Worm (Caenorhabditis elegans): ENCODE data around the gene ergi-1.

DNA sequence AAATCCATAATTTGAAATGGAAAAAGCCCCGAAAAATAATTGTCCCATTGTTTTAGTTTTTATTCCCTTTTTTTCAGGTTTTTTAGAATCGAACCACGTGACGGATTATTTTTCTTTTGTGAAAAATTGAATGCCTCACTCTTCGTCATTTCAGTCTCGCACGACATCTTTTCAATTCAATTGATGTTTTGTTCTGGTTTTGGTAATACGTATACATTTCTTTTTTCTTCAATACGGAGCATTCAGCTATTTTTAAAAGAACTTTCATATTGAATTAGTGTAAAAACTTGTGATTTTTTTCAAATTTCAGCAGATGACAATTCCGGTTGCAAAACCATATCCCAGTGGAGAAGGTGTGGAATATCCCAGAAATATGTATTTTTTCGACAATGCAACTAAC is 29.7 kb upstream of the ergi-1 start, which contains the start of gene F49H12.7:
- TF ChIP-seq ama-1 (optimal IDR thresholded peaks at IDR 0.05) (no peak), nhr-25 (tag; optimal IDR thresholded peaks at IDR 0.05; ENCODE audit: borderline replicate concordance, insufficient read depth) (no peak), nhr-11 (tag; optimal IDR thresholded peaks at IDR 0.05) (no peak), snpc-4 (tag; optimal IDR thresholded peaks at IDR 0.05) (no peak), R02D3.7 (tag; optimal IDR thresholded peaks at IDR 0.05) (no peak), egl-43 (GFP tag; IDR thresholded peaks at IDR 0.05) (no peak), Y48G9A.11 (GFP tag; IDR thresholded peaks at IDR 0.05) (no peak), lsy-2 (tag; optimal IDR thresholded peaks at IDR 0.05) (no peak), mdl-1 (tag; optimal IDR thresholded peaks at IDR 0.05) (no peak), lin-39 (tag; optimal IDR thresholded peaks at IDR 0.05) (no peak), hlh-30 (tag; optimal IDR thresholded peaks at IDR 0.05; ENCODE audit: insufficient read depth) (no peak), gei-8 (GFP tag; optimal IDR thresholded peaks at IDR 0.05) (no peak), ztf-11 (tag; optimal IDR thresholded peaks at IDR 0.05) (no peak), fos-1 (tag; optimal IDR thresholded peaks at IDR 0.05) (no peak)
